Worm (Caenorhabditis elegans) whole organism, L3 larva: Measurements from ENCODE around the gene zip-11.

Source experiments
- R02D3.7 ChIP-seq: fragments of 150-350 bp; optimal IDR thresholded peaks from 2 replicates; lab custom pipeline; 2014; ENCODE audit warnings: missing biosample characterization, missing genetic modification characterization
- nhr-11 ChIP-seq: fragments of 150-350 bp; optimal IDR thresholded peaks from 2 replicates; lab custom pipeline; 2014; ENCODE audit warnings: missing biosample characterization, missing genetic modification characterization
- pha-4 ChIP-seq: fragments of 150-350 bp; optimal IDR thresholded peaks from 2 replicates; lab custom pipeline; 2014; ENCODE audit warnings: missing biosample characterization, missing genetic modification reagents, missing genetic modification characterization

DNA sequence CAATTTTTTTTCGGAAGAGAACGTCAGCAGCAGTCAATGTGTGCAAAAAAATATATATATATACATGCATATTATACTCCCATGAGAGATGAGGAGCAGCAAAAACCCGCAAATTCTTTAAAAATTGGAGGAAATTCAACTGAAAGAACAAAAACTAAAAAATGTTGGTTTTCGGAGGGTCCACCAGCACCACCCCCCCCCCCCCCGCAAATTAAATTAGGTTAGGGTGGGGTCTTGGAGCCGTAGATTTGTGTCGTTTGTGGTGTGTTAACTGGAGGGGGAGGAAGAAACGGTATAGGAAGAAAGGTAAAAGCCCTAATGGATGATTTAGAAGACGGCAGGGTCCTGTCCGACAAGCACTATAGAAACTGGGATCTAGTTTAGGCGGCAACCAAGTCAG is 37.3 kb downstream of the zip-11 start:
- TF ChIP-seq R02D3.7 (tag; lab: Kevin White, UChicago): no peak
- TF ChIP-seq nhr-11: no peak
- no peak for TF ChIP-seq pha-4 (tag; lab: Kevin White, UChicago)
